Worm (Caenorhabditis elegans) whole organism, mixed stage, embryonic: ENCODE results near the gene T25D3.4.

ENCODE experiments used
- M03D4.4 ChIP-seq: sonication (generic microtip); optimal IDR thresholded peaks from 2 replicates; lab custom pipeline; 2017; ENCODE audit warnings: mild to moderate bottlenecking, missing genetic modification characterization, missing compliant biosample characterization
- bed-3 ChIP-seq: fragments of 200-800 bp; sonication (Bioruptor generic); optimal IDR thresholded peaks from 3 replicates; lab custom pipeline; 2018; ENCODE audit warnings: mild to moderate bottlenecking, missing genetic modification characterization, moderate library complexity, missing compliant biosample characterization
- blmp-1 ChIP-seq: fragments of 150-350 bp; optimal IDR thresholded peaks from 2 replicates; lab custom pipeline; 2014; ENCODE audit warnings: missing biosample characterization, missing genetic modification characterization
- ceh-39 ChIP-seq: fragments of 150-350 bp; optimal IDR thresholded peaks from 2 replicates; lab custom pipeline; 2014; ENCODE audit warnings: missing biosample characterization, missing genetic modification characterization
- ceh-83 ChIP-seq: fragments of 200-800 bp; sonication (Bioruptor generic); optimal IDR thresholded peaks from 2 replicates; lab custom pipeline; 2018; ENCODE audit warnings: mild to moderate bottlenecking, missing genetic modification characterization, missing compliant biosample characterization
- ces-1 ChIP-seq: fragments of 150-350 bp; optimal IDR thresholded peaks from 2 replicates; lab custom pipeline; 2014; ENCODE audit warnings: missing biosample characterization, missing genetic modification reagents, missing genetic modification characterization
- cnd-1 ChIP-seq: fragments of 200-800 bp; sonication (Bioruptor generic); optimal IDR thresholded peaks from 2 replicates; lab custom pipeline; 2018; ENCODE audit warnings: mild to moderate bottlenecking, missing genetic modification characterization, missing compliant biosample characterization
- elt-1 ChIP-seq: sonication (generic microtip); optimal IDR thresholded peaks from 2 replicates; lab custom pipeline; 2017; ENCODE audit warnings: missing genetic modification characterization, mild to moderate bottlenecking, missing compliant biosample characterization, antibody characterized with exemption, moderate library complexity, borderline replicate concordance; ENCODE audit not compliant: insufficient read depth
- elt-3 ChIP-seq: fragments of 150-350 bp; optimal IDR thresholded peaks from 2 replicates; lab custom pipeline; 2014; ENCODE audit warnings: missing biosample characterization, missing genetic modification characterization
- flh-1 ChIP-seq: fragments of 200-800 bp; sonication (Bioruptor generic); optimal IDR thresholded peaks from 2 replicates; lab custom pipeline; 2018; ENCODE audit warnings: mild to moderate bottlenecking, missing genetic modification characterization, moderate library complexity, missing compliant biosample characterization
- ham-2 ChIP-seq: fragments of 200-800 bp; sonication (Bioruptor generic); optimal IDR thresholded peaks from 2 replicates; lab custom pipeline; 2018; ENCODE audit warnings: mild to moderate bottlenecking, missing genetic modification characterization, missing compliant biosample characterization
- hlh-1 ChIP-seq: fragments of 150-350 bp; optimal IDR thresholded peaks from 2 replicates; lab custom pipeline; 2014; ENCODE audit warnings: missing biosample characterization, missing genetic modification reagents, missing genetic modification characterization
- lin-13 ChIP-seq: fragments of 150-350 bp; optimal IDR thresholded peaks from 2 replicates; lab custom pipeline; 2014; ENCODE audit warnings: missing biosample characterization, missing genetic modification characterization
- lin-32 ChIP-seq: fragments of 200-800 bp; sonication (Bioruptor generic); optimal IDR thresholded peaks from 2 replicates; lab custom pipeline; 2018; ENCODE audit warnings: mild to moderate bottlenecking, missing genetic modification characterization, missing compliant biosample characterization
- lsy-2 ChIP-seq: fragments of 150-350 bp; optimal IDR thresholded peaks from 2 replicates; lab custom pipeline; 2014; ENCODE audit warnings: missing biosample characterization, missing genetic modification characterization
- mab-5 ChIP-seq: fragments of 150-350 bp; optimal IDR thresholded peaks from 2 replicates; lab custom pipeline; 2014; ENCODE audit warnings: missing biosample characterization, missing genetic modification characterization
- mep-1 ChIP-seq: fragments of 150-350 bp; optimal IDR thresholded peaks from 2 replicates; lab custom pipeline; 2017; ENCODE audit warnings: missing biosample characterization, missing genetic modification reagents, missing genetic modification characterization, inconsistent platforms
- mls-2 ChIP-seq: sonication (generic microtip); optimal IDR thresholded peaks from 2 replicates; lab custom pipeline; 2016; ENCODE audit warnings: mild to moderate bottlenecking, missing genetic modification characterization, moderate library complexity, missing compliant biosample characterization
- nhr-12 ChIP-seq: fragments of 150-350 bp; optimal IDR thresholded peaks from 2 replicates; lab custom pipeline; 2014; ENCODE audit warnings: missing biosample characterization, missing genetic modification characterization
- nhr-2 ChIP-seq: fragments of 150-350 bp; optimal IDR thresholded peaks from 2 replicates; lab custom pipeline; 2014; ENCODE audit warnings: missing biosample characterization, missing genetic modification characterization
- nhr-237 ChIP-seq: fragments of 150-350 bp; optimal IDR thresholded peaks from 2 replicates; lab custom pipeline; 2014; ENCODE audit warnings: missing biosample characterization, missing genetic modification characterization
- nhr-28 ChIP-seq: fragments of 150-350 bp; optimal IDR thresholded peaks from 2 replicates; lab custom pipeline; 2014; ENCODE audit warnings: missing biosample characterization, missing genetic modification characterization
- nhr-76 ChIP-seq: sonication (generic microtip); optimal IDR thresholded peaks from 2 replicates; lab custom pipeline; 2017; ENCODE audit warnings: missing biosample characterization, missing genetic modification characterization
- pha-4 ChIP-seq: fragments of 150-350 bp; optimal IDR thresholded peaks from 2 replicates; lab custom pipeline; 2018; ENCODE audit warnings: missing biosample characterization, missing genetic modification reagents, missing genetic modification characterization
- sem-2 ChIP-seq: fragments of 200-800 bp; sonication (Bioruptor generic); optimal IDR thresholded peaks from 2 replicates; lab custom pipeline; 2018; ENCODE audit warnings: mild to moderate bottlenecking, missing genetic modification characterization, missing compliant biosample characterization
- sptf-1 ChIP-seq: sonication (generic microtip); optimal IDR thresholded peaks from 2 replicates; lab custom pipeline; 2017; ENCODE audit warnings: mild to moderate bottlenecking, missing genetic modification characterization, moderate library complexity, missing compliant biosample characterization
- tbx-8 ChIP-seq: fragments of 200-800 bp; sonication (Bioruptor generic); optimal IDR thresholded peaks from 2 replicates; lab custom pipeline; 2018; ENCODE audit warnings: mild to moderate bottlenecking, missing genetic modification characterization, moderate library complexity, missing compliant biosample characterization
- unc-120 ChIP-seq: sonication (generic microtip); optimal IDR thresholded peaks from 2 replicates; lab custom pipeline; 2017; ENCODE audit warnings: missing genetic modification characterization, missing compliant biosample characterization; ENCODE audit not compliant: poor library complexity, severe bottlenecking
- unc-39 ChIP-seq: fragments of 150-350 bp; optimal IDR thresholded peaks from 2 replicates; lab custom pipeline; 2014; ENCODE audit warnings: missing biosample characterization, missing genetic modification characterization
- zip-8 ChIP-seq: fragments of 150-350 bp; optimal IDR thresholded peaks from 2 replicates; lab custom pipeline; 2014; ENCODE audit warnings: missing biosample characterization, missing genetic modification characterization
- ztf-11 ChIP-seq: fragments of 150-350 bp; optimal IDR thresholded peaks from 2 replicates; lab custom pipeline; 2014; ENCODE audit warnings: missing biosample characterization, missing genetic modification characterization

T25D3.4 gene

DNA sequence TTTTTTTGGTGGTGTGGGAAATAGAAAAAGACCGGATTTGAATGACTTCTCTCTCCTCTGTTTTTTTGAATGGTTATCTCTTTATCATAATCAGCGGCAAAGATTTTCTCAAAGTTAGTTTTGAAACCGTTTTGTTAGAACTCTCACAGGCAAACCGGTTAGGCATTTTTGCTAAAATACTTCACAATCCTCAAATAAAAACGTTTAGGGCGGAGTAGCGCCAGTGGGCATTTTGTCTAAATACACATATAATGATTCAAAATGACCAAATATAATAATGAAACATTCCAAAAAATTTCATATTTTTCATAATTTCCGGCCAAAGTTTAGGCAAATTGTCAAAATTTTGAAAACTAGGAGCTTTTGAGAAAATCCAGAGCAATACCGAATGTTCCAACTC, 28.8 kb downstream of the T25D3.4 start, which contains the start of gene T01D1.3:
Gene T01D1.3, minus strand, starts transcription at position 101 of the 400 bp plus-strand sequence.
- TF ChIP-seq ceh-83 (GFP tag; lab: Kevin White, UChicago) (no peak), ceh-39 (no peak), lin-32 (GFP tag; lab: Kevin White, UChicago) (no peak), blmp-1 (no peak), nhr-76 (tag; lab: Kevin White, UChicago) (no peak), sem-2 (GFP tag; lab: Kevin White, UChicago) (no peak), nhr-28 (tag; lab: Kevin White, UChicago) (no peak), bed-3 (GFP tag; lab: Kevin White, UChicago) (no peak), mep-1 (tag; lab: Kevin White, UChicago) (no peak), tbx-8 (GFP tag; lab: Kevin White, UChicago) (no peak), nhr-237 (tag; lab: Kevin White, UChicago) (no peak), unc-39 (tag; lab: Kevin White, UChicago) (no peak), flh-1 (GFP tag; lab: Kevin White, UChicago) (no peak), elt-1 (tag; lab: Kevin White, UChicago) (no peak), lsy-2 (tag; lab: Kevin White, UChicago) (no peak), zip-8 (tag; lab: Kevin White, UChicago) (no peak), ham-2 (no peak), M03D4.4 (no peak), hlh-1 (tag; lab: Kevin White, UChicago) (no peak)

DNA sequence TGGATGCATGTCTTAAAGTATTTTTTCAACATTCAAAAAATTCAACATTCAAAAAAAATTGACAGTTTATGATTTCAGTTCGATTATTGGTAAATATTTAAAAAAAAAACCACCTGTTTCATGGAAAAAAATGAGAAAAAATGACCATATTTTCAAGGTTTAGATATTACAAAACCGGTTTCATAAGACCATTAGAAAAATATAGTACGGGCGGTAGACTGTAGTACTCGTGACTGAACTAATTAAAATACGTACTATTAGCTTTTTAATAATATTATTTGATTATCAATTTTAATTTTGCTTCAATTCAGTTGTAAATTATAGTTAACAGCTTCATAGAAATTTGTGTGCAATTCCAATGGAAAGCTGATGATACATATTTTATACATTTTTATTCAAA, 29.6 kb downstream of the T25D3.4 start:
- no peak for TF ChIP-seq tbx-8 (GFP tag; lab: Kevin White, UChicago)
- TF ChIP-seq nhr-28 (tag; lab: Kevin White, UChicago) = no peak
- TF ChIP-seq pha-4 (tag; lab: Kevin White, UChicago) = no peak
- no peak for TF ChIP-seq M03D4.4
- no peak for TF ChIP-seq sem-2 (GFP tag; lab: Kevin White, UChicago)
- no peak for TF ChIP-seq ces-1 (GFP tag; lab: Kevin White, UChicago)
- no peak for TF ChIP-seq nhr-237 (tag; lab: Kevin White, UChicago)
- TF ChIP-seq ceh-83 (GFP tag; lab: Kevin White, UChicago) = no peak

DNA sequence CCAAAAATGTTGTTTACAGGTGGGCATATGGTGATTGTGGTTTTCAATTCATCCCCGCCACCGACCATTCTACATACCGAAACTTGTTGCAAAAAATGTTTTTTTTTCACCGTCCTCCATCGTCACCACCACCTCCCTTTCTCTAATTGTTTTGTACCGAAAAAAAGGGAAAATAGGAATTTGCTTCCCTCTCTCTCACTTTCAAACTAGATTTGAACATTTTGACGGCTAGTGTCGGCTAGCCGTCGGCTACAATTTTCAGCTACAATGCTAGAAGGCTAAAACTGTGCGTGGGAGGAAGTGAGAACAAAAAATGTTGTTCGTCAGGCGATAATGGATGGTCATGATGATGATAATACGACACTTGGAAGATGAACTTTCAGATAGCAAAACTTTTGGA, 31.1 kb downstream of the T25D3.4 start:
- TF ChIP-seq elt-3 = no peak
- TF ChIP-seq nhr-237 (tag; lab: Kevin White, UChicago) = no peak
- TF ChIP-seq ztf-11 (tag; lab: Kevin White, UChicago) = no peak
- TF ChIP-seq nhr-28 (tag; lab: Kevin White, UChicago) = no peak
- TF ChIP-seq cnd-1 (tag; lab: Kevin White, UChicago) = no peak
- TF ChIP-seq hlh-1 (tag; lab: Kevin White, UChicago) = no peak
- no peak for TF ChIP-seq nhr-2 (tag; lab: Kevin White, UChicago)
- no peak for TF ChIP-seq sptf-1 (tag; lab: Kevin White, UChicago)
- no peak for TF ChIP-seq mab-5 (tag; lab: Kevin White, UChicago)
- TF ChIP-seq unc-120 (tag; lab: Kevin White, UChicago) = no peak
- no peak for TF ChIP-seq pha-4 (tag; lab: Kevin White, UChicago)

DNA sequence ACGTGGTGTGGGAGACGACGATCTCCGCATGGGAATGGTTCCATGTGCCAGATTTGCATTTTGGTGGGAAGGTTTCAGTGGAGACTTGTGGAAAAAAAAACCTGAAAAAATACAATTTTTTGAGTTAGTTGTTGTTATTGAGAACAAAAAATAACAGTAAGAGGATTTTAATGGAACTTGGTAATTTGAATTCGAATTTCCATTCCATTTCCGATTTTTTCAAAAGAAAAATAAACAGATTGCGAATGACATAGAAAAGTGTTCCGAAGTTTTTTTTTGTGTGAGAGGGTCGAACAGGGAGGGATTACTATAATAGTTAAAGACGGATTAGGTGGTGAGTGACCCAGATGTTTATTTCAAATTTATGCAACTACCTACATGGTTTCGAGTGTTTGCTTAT, 32.0 kb downstream of the T25D3.4 start, which contains the start of gene T01D1.4:
Gene T01D1.4, minus strand, starts transcription at position 101 of the 400 bp plus-strand sequence.
- TF ChIP-seq mls-2 (tag; lab: Kevin White, UChicago) (no peak), ceh-83 (GFP tag; lab: Kevin White, UChicago) (no peak), nhr-12 (tag; lab: Kevin White, UChicago) (no peak), tbx-8 (GFP tag; lab: Kevin White, UChicago) (no peak)

DNA sequence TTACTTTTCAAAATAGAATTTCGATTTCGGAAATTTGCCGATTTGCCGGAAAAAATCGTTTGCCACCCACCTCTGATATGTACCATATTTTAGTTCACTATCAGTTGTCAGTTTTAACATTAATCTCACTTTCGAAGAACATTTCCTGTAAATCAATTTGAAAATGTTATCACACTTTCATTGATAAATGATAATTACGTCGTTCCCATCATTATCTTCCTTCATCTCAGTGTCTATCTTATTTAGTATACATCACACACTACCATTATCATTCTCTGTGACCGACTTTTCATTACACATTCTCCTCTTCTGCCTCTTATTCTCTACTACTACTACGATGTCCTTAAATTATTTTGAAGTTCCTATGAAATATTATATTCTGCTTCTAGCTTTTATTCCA, 39.5 kb downstream of the T25D3.4 start, which contains the start of gene T01D1.8:
Gene T01D1.8, plus strand, starts transcription at position 236 of the 400 bp plus-strand sequence.
- no peak for TF ChIP-seq lin-13 (tag; lab: Kevin White, UChicago)
- TF ChIP-seq, all 35 proteins: peak for 0
